Fruit fly (Drosophila melanogaster) whole organism, embryonic: Measurements from ENCODE around the gene CG17329.

Source experiments
- Abd-B ChIP-seq: fragments of 200-800 bp; sonication (Bioruptor generic); optimal IDR thresholded peaks from 2 replicates; lab custom pipeline; 2018; ENCODE audit warnings: missing biosample characterization, mild to moderate bottlenecking, missing genetic modification characterization, moderate library complexity
- Awh ChIP-seq: fragments of 200-800 bp; sonication (Bioruptor generic); IDR thresholded peaks from 2 replicates; pipeline ENCODE4, ENCODE4 v1.3.6; 2022; ENCODE audit warnings: missing biosample characterization, missing genetic modification characterization
- B-H2 ChIP-seq: fragments of 200-800 bp; sonication (Bioruptor generic); optimal IDR thresholded peaks from 2 replicates; lab custom pipeline; 2018; ENCODE audit warnings: missing biosample characterization, mild to moderate bottlenecking, missing genetic modification characterization
- CG10321 ChIP-seq: fragments of 200-800 bp; sonication (Bioruptor generic); IDR thresholded peaks from 2 replicates; pipeline ENCODE4 v1.3.6; 2022; ENCODE audit warnings: missing biosample characterization, missing genetic modification characterization
- CG10366 ChIP-seq: fragments of 200-800 bp; sonication (Bioruptor generic); IDR thresholded peaks from 2 replicates; pipeline ENCODE4 v1.3.6; 2022; ENCODE audit warnings: missing biosample characterization, missing genetic modification characterization
- CG10979 ChIP-seq: fragments of 200-800 bp; sonication (Bioruptor generic); optimal IDR thresholded peaks from 2 replicates; lab custom pipeline; 2018; ENCODE audit warnings: missing biosample characterization, mild to moderate bottlenecking, missing genetic modification characterization, moderate library complexity
- CG11695 ChIP-seq: fragments of 200-800 bp; sonication (Bioruptor generic); IDR thresholded peaks from 3 replicates; pipeline ENCODE4 v1.3.6; 2022; ENCODE audit warnings: missing biosample characterization, missing genetic modification characterization
- CG1233 ChIP-seq: fragments of 200-800 bp; sonication (Bioruptor generic); optimal IDR thresholded peaks from 4 replicates; lab custom pipeline; 2018; ENCODE audit warnings: missing biosample characterization, mild to moderate bottlenecking, missing genetic modification characterization
- CG13775 ChIP-seq: fragments of 200-800 bp; sonication (Bioruptor generic); optimal IDR thresholded peaks from 3 replicates; lab custom pipeline; 2017; ENCODE audit warnings: missing biosample characterization, mild to moderate bottlenecking, missing genetic modification characterization
- CG15011 ChIP-seq: fragments of 200-800 bp; sonication (Bioruptor generic); optimal IDR thresholded peaks from 3 replicates; lab custom pipeline; 2018; ENCODE audit warnings: missing biosample characterization, mild to moderate bottlenecking, missing genetic modification characterization
- CG3065 ChIP-seq: fragments of 200-800 bp; sonication (Bioruptor generic); optimal IDR thresholded peaks from 2 replicates; lab custom pipeline; 2016; ENCODE audit warnings: missing biosample characterization, missing genetic modification characterization
- CG31365 ChIP-seq: fragments of 200-800 bp; sonication (Bioruptor generic); optimal IDR thresholded peaks from 2 replicates; lab custom pipeline; 2018; ENCODE audit warnings: missing biosample characterization, mild to moderate bottlenecking, missing genetic modification characterization
- CG31441 ChIP-seq: fragments of 200-800 bp; sonication (Bioruptor generic); IDR thresholded peaks from 2 replicates; pipeline ENCODE4 v1.3.6; 2022; ENCODE audit warnings: missing biosample characterization, missing genetic modification characterization
- CG34224 ChIP-seq: fragments of 200-800 bp; sonication (Bioruptor generic); IDR thresholded peaks from 3 replicates; pipeline ENCODE4 v1.3.6; 2022; ENCODE audit warnings: missing biosample characterization, missing genetic modification characterization; ENCODE audit not compliant: partially characterized antibody
- CG3847 ChIP-seq: fragments of 200-800 bp; sonication (Bioruptor generic); IDR thresholded peaks from 2 replicates; pipeline ENCODE4 v1.3.6; 2022; ENCODE audit warnings: missing biosample characterization, missing genetic modification characterization
- CG4282 ChIP-seq: fragments of 200-800 bp; sonication (Bioruptor generic); optimal IDR thresholded peaks from 2 replicates; lab custom pipeline; 2016; ENCODE audit warnings: missing biosample characterization, missing genetic modification characterization
- CG6175 ChIP-seq: fragments of 200-800 bp; sonication (Bioruptor generic); IDR thresholded peaks from 3 replicates; pipeline ENCODE4 v1.3.6; 2022; ENCODE audit warnings: missing biosample characterization, missing genetic modification characterization
- CG6689 ChIP-seq: fragments of 200-800 bp; sonication (Bioruptor generic); IDR thresholded peaks from 2 replicates; pipeline ENCODE4 v1.3.6; 2022; ENCODE audit warnings: missing biosample characterization, missing genetic modification characterization
- CG7357 ChIP-seq: fragments of 200-800 bp; sonication (Bioruptor generic); IDR thresholded peaks from 3 replicates; pipeline ENCODE4 v1.3.6; 2022; ENCODE audit warnings: missing biosample characterization, missing genetic modification characterization
- CG7372 ChIP-seq: fragments of 200-800 bp; sonication (Bioruptor generic); IDR thresholded peaks from 2 replicates; pipeline ENCODE4 v1.3.6; 2022; ENCODE audit warnings: missing biosample characterization, missing genetic modification characterization
- CG8290 ChIP-seq, 3 experiments: fragments of 200-800 bp; sonication (Bioruptor generic); optimal IDR thresholded peaks; 2 replicates each; lab custom pipeline; 2016 to 2019; ENCODE audit warnings: missing biosample characterization in 3 of 3, missing genetic modification characterization in 3 of 3, mild to moderate bottlenecking in 2 of 3, moderate library complexity in 1 of 3
- CG8765 ChIP-seq: fragments of 200-800 bp; sonication (Bioruptor generic); IDR thresholded peaks from 2 replicates; pipeline ENCODE4 v1.3.6; 2022; ENCODE audit warnings: missing biosample characterization, missing genetic modification characterization
- CG9727 ChIP-seq: fragments of 200-800 bp; sonication (Bioruptor generic); optimal IDR thresholded peaks from 3 replicates; lab custom pipeline; 2017; ENCODE audit warnings: missing biosample characterization, mild to moderate bottlenecking, missing genetic modification characterization
- CTCF ChIP-seq: fragments of 200-800 bp; sonication (Bioruptor generic); optimal IDR thresholded peaks from 2 replicates; lab custom pipeline; 2017; ENCODE audit warnings: missing biosample characterization, mild to moderate bottlenecking, missing genetic modification characterization, moderate library complexity
- Camta ChIP-seq: fragments of 200-800 bp; sonication (Bioruptor generic); optimal IDR thresholded peaks from 2 replicates; lab custom pipeline; 2016; ENCODE audit warnings: missing biosample characterization, missing genetic modification characterization
- Chrac-16 ChIP-seq: fragments of 200-800 bp; sonication (Bioruptor generic); optimal IDR thresholded peaks from 3 replicates; lab custom pipeline; 2016; ENCODE audit warnings: missing biosample characterization, missing genetic modification characterization
- CoRest ChIP-seq: fragments of 200-800 bp; sonication (Bioruptor generic); optimal IDR thresholded peaks from 3 replicates; lab custom pipeline; 2018; ENCODE audit warnings: missing biosample characterization, mild to moderate bottlenecking, missing genetic modification characterization, moderate library complexity
- HLHmδ ChIP-seq: fragments of 200-800 bp; sonication (Bioruptor generic); optimal IDR thresholded peaks from 2 replicates; lab custom pipeline; 2018; ENCODE audit warnings: missing biosample characterization, mild to moderate bottlenecking, missing genetic modification characterization, moderate library complexity
- Hr78 ChIP-seq, 2 experiments: fragments of 200-800 bp in 1 of 2; fragments of >200 bp in 1 of 2; sonication (Bioruptor generic) in 1 of 2; optimal IDR thresholded peaks; 2 replicates each; lab custom pipeline; 2017 to 2019; ENCODE audit warnings: missing biosample characterization in 2 of 2, missing genetic modification characterization in 2 of 2, mild to moderate bottlenecking in 1 of 2, moderate library complexity in 1 of 2
- Mad ChIP-seq: fragments of 200-800 bp; sonication (Bioruptor generic); optimal IDR thresholded peaks from 2 replicates; lab custom pipeline; 2016; ENCODE audit warnings: missing biosample characterization, missing genetic modification characterization
- Meics ChIP-seq: fragments of 200-800 bp; sonication (Bioruptor generic); optimal IDR thresholded peaks from 2 replicates; lab custom pipeline; 2017; ENCODE audit warnings: missing biosample characterization, mild to moderate bottlenecking, missing genetic modification characterization
- NK7.1 ChIP-seq: fragments of 200-800 bp; sonication (Bioruptor generic); optimal IDR thresholded peaks from 3 replicates; lab custom pipeline; 2016; ENCODE audit warnings: missing biosample characterization, missing genetic modification characterization
- Nf-YC ChIP-seq: fragments of 200-800 bp; optimal IDR thresholded peaks from 3 replicates; lab custom pipeline; 2019; ENCODE audit warnings: missing biosample characterization, mild to moderate bottlenecking, missing genetic modification characterization, moderate library complexity
- aop ChIP-seq: fragments of 200-800 bp; sonication (Bioruptor generic); IDR thresholded peaks from 2 replicates; pipeline ENCODE4 v1.3.6; 2022; ENCODE audit warnings: missing biosample characterization, missing genetic modification characterization
- ap ChIP-seq: fragments of 200-800 bp; sonication (Bioruptor generic); IDR thresholded peaks from 2 replicates; pipeline ENCODE4 v1.3.6; 2022; ENCODE audit warnings: missing biosample characterization, missing genetic modification characterization
- cg ChIP-seq: fragments of 200-800 bp; sonication (Bioruptor generic); optimal IDR thresholded peaks from 3 replicates; lab custom pipeline; 2019; ENCODE audit warnings: missing biosample characterization, mild to moderate bottlenecking, missing genetic modification characterization, moderate library complexity
- dmrt99B ChIP-seq: fragments of 200-800 bp; sonication (Bioruptor generic); optimal IDR thresholded peaks from 2 replicates; lab custom pipeline; 2018; ENCODE audit warnings: missing biosample characterization, mild to moderate bottlenecking, missing genetic modification characterization, moderate library complexity
- dysf ChIP-seq: fragments of 200-800 bp; sonication (Bioruptor generic); IDR thresholded peaks from 3 replicates; pipeline ENCODE4 v1.3.6; 2022; ENCODE audit warnings: missing biosample characterization, missing genetic modification characterization
- fd3F ChIP-seq: fragments of 200-800 bp; sonication (Bioruptor generic); optimal IDR thresholded peaks from 2 replicates; lab custom pipeline; 2018; ENCODE audit warnings: missing biosample characterization, mild to moderate bottlenecking, missing genetic modification characterization, moderate library complexity
- ind ChIP-seq: fragments of 200-800 bp; sonication (Bioruptor generic); optimal IDR thresholded peaks from 3 replicates; lab custom pipeline; 2016; ENCODE audit warnings: missing biosample characterization, missing genetic modification characterization
- jumu ChIP-seq: fragments of 200-800 bp; sonication (Bioruptor generic); optimal IDR thresholded peaks from 3 replicates; lab custom pipeline; 2016; ENCODE audit warnings: missing biosample characterization, missing genetic modification characterization
- kay ChIP-seq: fragments of 200-800 bp; sonication (Bioruptor generic); optimal IDR thresholded peaks from 2 replicates; lab custom pipeline; 2016; ENCODE audit warnings: missing biosample characterization, missing genetic modification characterization
- lab ChIP-seq: fragments of 200-800 bp; sonication (Bioruptor generic); optimal IDR thresholded peaks from 3 replicates; lab custom pipeline; 2017; ENCODE audit warnings: missing biosample characterization, missing genetic modification characterization, mild to moderate bottlenecking, moderate library complexity, missing genetic modification reagents
- p53 ChIP-seq: fragments of 200-800 bp; sonication (Bioruptor generic); optimal IDR thresholded peaks from 2 replicates; lab custom pipeline; 2016; ENCODE audit warnings: missing biosample characterization, missing genetic modification characterization
- psq ChIP-seq: fragments of 200-800 bp; sonication (Bioruptor generic); optimal IDR thresholded peaks from 2 replicates; lab custom pipeline; 2017; ENCODE audit warnings: missing biosample characterization, missing genetic modification characterization
- scrt ChIP-seq: fragments of 200-800 bp; sonication (Bioruptor generic); optimal IDR thresholded peaks from 2 replicates; lab custom pipeline; 2018; ENCODE audit warnings: missing biosample characterization, mild to moderate bottlenecking, missing genetic modification characterization, moderate library complexity
- tin ChIP-seq: fragments of 200-800 bp; sonication (Bioruptor generic); optimal IDR thresholded peaks from 3 replicates; lab custom pipeline; 2016; ENCODE audit warnings: missing biosample characterization, missing genetic modification characterization
- tio ChIP-seq: fragments of 200-800 bp; sonication (Bioruptor generic); optimal IDR thresholded peaks from 2 replicates; lab custom pipeline; 2017; ENCODE audit warnings: missing biosample characterization, missing genetic modification characterization, inconsistent platforms
- tx ChIP-seq: fragments of 200-800 bp; sonication (Bioruptor generic); optimal IDR thresholded peaks from 2 replicates; lab custom pipeline; 2016; ENCODE audit warnings: missing biosample characterization, missing genetic modification characterization
- unpg ChIP-seq: fragments of 200-800 bp; sonication (Bioruptor generic); optimal IDR thresholded peaks from 3 replicates; lab custom pipeline; 2018; ENCODE audit warnings: missing biosample characterization, mild to moderate bottlenecking, missing genetic modification characterization, moderate library complexity

The CG17329 gene

dm6 chr2L:16287602-16288392, 3.3 kb upstream of the CG17329 start, which contains the start of the genes crp and pkaap (continued):
- TF ChIP-seq CG1233 (GFP tag; lab: Kevin White, UChicago) (peak; percentile 61), CG6689 (GFP tag; lab: Robert Waterston, UW) (no peak), Mad (GFP tag; lab: Kevin White, UChicago) (peak; percentile 71), CTCF (GFP tag; lab: Kevin White, UChicago) (peak; percentile 100), Camta (GFP tag; lab: Kevin White, UChicago) (peak; percentile 84), dmrt99B (tag; lab: Kevin White, UChicago) (no peak), CG6175 (GFP tag; lab: Robert Waterston, UW) (no peak), HLHmδ (GFP tag; lab: Kevin White, UChicago) (peak; percentile 94), CG10979 (peak; percentile 100), CG15011 (GFP tag; lab: Kevin White, UChicago) (no peak), CG7372 (GFP tag; lab: Robert Waterston, UW) (no peak), CG31365 (tag; lab: Kevin White, UChicago) (peak; percentile 66), CG3847 (GFP tag; lab: Robert Waterston, UW) (no peak), ind (peak; percentile 83), CG3065 (peak; percentile 72), CG13775 (GFP tag; lab: Kevin White, UChicago) (peak; percentile 58), tio (GFP tag; lab: Kevin White, UChicago) (peak; percentile 58), Meics (GFP tag; lab: Kevin White, UChicago) (peak; percentile 67), Hr78 (GFP tag; optimal IDR thresholded peaks at IDR 0.05; lab: Kevin White, UChicago) (no peak), lab (GFP tag; lab: Kevin White, UChicago) (peak; percentile 85), ap (GFP tag; lab: Robert Waterston, UW) (no peak), tx (GFP tag; lab: Kevin White, UChicago) (peak; percentile 84), kay (GFP tag; lab: Kevin White, UChicago) (peak; percentile 33), Awh (no peak), NK7.1 (GFP tag; lab: Kevin White, UChicago) (peak; percentile 65), psq (GFP tag; lab: Kevin White, UChicago) (peak; percentile 12), cg (GFP tag; lab: Kevin White, UChicago) (no peak), Abd-B (no peak), CG9727 (GFP tag; lab: Kevin White, UChicago) (peak; percentile 48), fd3F (GFP tag; lab: Kevin White, UChicago) (peak; percentile 45), B-H2 (GFP tag; lab: Kevin White, UChicago) (peak; percentile 90), unpg (GFP tag; lab: Kevin White, UChicago) (peak; percentile 74), CG8290 (GFP tag; optimal IDR thresholded peaks at IDR 0.05; lab: Kevin White, UChicago) (peak; percentile 88), CG8290 (tag; optimal IDR thresholded peaks at IDR 0.05; lab: Kevin White, UChicago) (peak; percentile 38 to 96), scrt (GFP tag; lab: Kevin White, UChicago) (peak; percentile 63), CG8765 (GFP tag; lab: Robert Waterston, UW) (no peak), CG11695 (GFP tag; lab: Robert Waterston, UW) (no peak), CG31441 (GFP tag; lab: Robert Waterston, UW) (no peak), dysf (no peak), tin (GFP tag; lab: Kevin White, UChicago) (peak; percentile 90), CG7357 (GFP tag; lab: Robert Waterston, UW) (peak; percentile 51; the same call in 1 of the 3 replicates), CG34224 (GFP tag; lab: Robert Waterston, UW) (no peak), Nf-YC (tag; lab: Kevin White, UChicago) (peak; percentile 40), CG10321 (GFP tag; lab: Robert Waterston, UW) (no peak), aop (GFP tag; lab: Robert Waterston, UW) (no peak), CG4282 (peak; percentile 79), Chrac-16 (GFP tag; lab: Kevin White, UChicago) (peak; percentile 88), jumu (GFP tag; lab: Kevin White, UChicago) (peak; percentile 87), p53 (no peak), CG10366 (no peak), CoRest (tag; lab: Kevin White, UChicago) (peak; percentile 56)
